Fruit fly (Drosophila melanogaster) whole organism, embryonic: ENCODE measurements around the gene Gclc.

Experiments used
- Awh ChIP-seq: fragments of 200-800 bp; sonication (Bioruptor generic); IDR thresholded peaks from 2 replicates; pipeline ENCODE4, ENCODE4 v1.3.6; 2022; ENCODE audit warnings: missing biosample characterization, missing genetic modification characterization
- CG1024 ChIP-seq: fragments of 200-800 bp; sonication (Bioruptor generic); IDR thresholded peaks from 2 replicates; pipeline ENCODE4 v1.3.6; 2022; ENCODE audit warnings: missing biosample characterization, missing genetic modification characterization
- CG10321 ChIP-seq: fragments of 200-800 bp; sonication (Bioruptor generic); IDR thresholded peaks from 2 replicates; pipeline ENCODE4 v1.3.6; 2022; ENCODE audit warnings: missing biosample characterization, missing genetic modification characterization
- CG10431 ChIP-seq: fragments of 200-800 bp; sonication (Bioruptor generic); optimal IDR thresholded peaks from 3 replicates; lab custom pipeline; 2018; ENCODE audit warnings: missing biosample characterization, mild to moderate bottlenecking, missing genetic modification characterization
- CG10654 ChIP-seq: fragments of 200-800 bp; sonication (Bioruptor generic); optimal IDR thresholded peaks from 2 replicates; lab custom pipeline; 2016; ENCODE audit warnings: missing biosample characterization, missing genetic modification characterization
- CG11723 ChIP-seq: fragments of 200-800 bp; sonication (Bioruptor generic); optimal IDR thresholded peaks from 2 replicates; lab custom pipeline; 2017; ENCODE audit warnings: missing biosample characterization, mild to moderate bottlenecking, missing genetic modification characterization
- CG12071 ChIP-seq: fragments of 200-800 bp; sonication (Bioruptor generic); optimal IDR thresholded peaks from 3 replicates; lab custom pipeline; 2018; ENCODE audit warnings: missing biosample characterization, mild to moderate bottlenecking, missing genetic modification characterization
- CG1529 ChIP-seq: fragments of 200-800 bp; sonication (Bioruptor generic); optimal IDR thresholded peaks from 3 replicates; lab custom pipeline; 2018; ENCODE audit warnings: missing biosample characterization, missing genetic modification characterization
- CG2712 ChIP-seq: fragments of 200-800 bp; optimal IDR thresholded peaks from 3 replicates; lab custom pipeline; 2019; ENCODE audit warnings: missing biosample characterization, mild to moderate bottlenecking, missing genetic modification characterization, moderate library complexity
- CG32772 ChIP-seq: fragments of 200-800 bp; sonication (Bioruptor generic); IDR thresholded peaks from 2 replicates; pipeline ENCODE4 v1.3.6; 2022; ENCODE audit warnings: missing biosample characterization, missing genetic modification characterization
- CG4360 ChIP-seq: fragments of 200-800 bp; sonication (Bioruptor generic); IDR thresholded peaks from 2 replicates; pipeline ENCODE4 v1.3.6; 2022; ENCODE audit warnings: missing biosample characterization, missing genetic modification characterization
- CG4404 ChIP-seq: fragments of 200-800 bp; sonication (Bioruptor generic); IDR thresholded peaks from 2 replicates; pipeline ENCODE4 v1.3.6; 2022; ENCODE audit warnings: missing biosample characterization, missing genetic modification characterization
- CG6854 ChIP-seq: fragments of 200-800 bp; sonication (Bioruptor generic); optimal IDR thresholded peaks from 3 replicates; lab custom pipeline; 2017; ENCODE audit warnings: missing biosample characterization, mild to moderate bottlenecking, missing genetic modification characterization
- CG7556 ChIP-seq: fragments of 200-800 bp; sonication (Bioruptor generic); optimal IDR thresholded peaks from 2 replicates; lab custom pipeline; 2017; ENCODE audit warnings: missing biosample characterization, mild to moderate bottlenecking, missing genetic modification characterization
- CG8924 ChIP-seq: fragments of 200-800 bp; optimal IDR thresholded peaks from 3 replicates; lab custom pipeline; 2019; ENCODE audit warnings: missing biosample characterization, mild to moderate bottlenecking, missing genetic modification characterization, moderate library complexity
- Dfd ChIP-seq, 2 experiments: fragments of >200 bp; optimal IDR thresholded peaks; 2 replicates each; lab custom pipeline; 2017; ENCODE audit warnings: missing biosample characterization in 2 of 2, missing genetic modification characterization in 2 of 2
- HmgD ChIP-seq: fragments of 200-800 bp; sonication (Bioruptor generic); optimal IDR thresholded peaks from 3 replicates; lab custom pipeline; 2016; ENCODE audit warnings: missing biosample characterization, missing genetic modification characterization
- Hsf ChIP-seq: fragments of 200-800 bp; sonication (Bioruptor generic); optimal IDR thresholded peaks from 3 replicates; lab custom pipeline; 2016; ENCODE audit warnings: missing biosample characterization, missing genetic modification characterization
- Max ChIP-seq: fragments of 200-800 bp; sonication (Bioruptor generic); optimal IDR thresholded peaks from 2 replicates; lab custom pipeline; 2016; ENCODE audit warnings: missing biosample characterization, mild to moderate bottlenecking, missing genetic modification characterization
- Neu2 ChIP-seq: fragments of 200-800 bp; sonication (Bioruptor generic); optimal IDR thresholded peaks from 3 replicates; lab custom pipeline; 2016; ENCODE audit warnings: missing biosample characterization, missing genetic modification characterization, borderline replicate concordance
- Rfx ChIP-seq: fragments of 200-800 bp; sonication (Bioruptor generic); IDR thresholded peaks from 2 replicates; pipeline ENCODE4 v1.3.6; 2022; ENCODE audit warnings: missing biosample characterization, missing genetic modification characterization
- Sox100B ChIP-seq: fragments of 200-800 bp; sonication (Bioruptor generic); optimal IDR thresholded peaks from 3 replicates; lab custom pipeline; 2018; ENCODE audit warnings: missing biosample characterization, mild to moderate bottlenecking, missing genetic modification characterization
- Sox102F ChIP-seq: fragments of 200-800 bp; sonication (Bioruptor generic); optimal IDR thresholded peaks from 2 replicates; lab custom pipeline; 2018; ENCODE audit warnings: missing biosample characterization, mild to moderate bottlenecking, missing genetic modification characterization, moderate library complexity
- Sry-β ChIP-seq: fragments of 200-800 bp; sonication (Bioruptor generic); optimal IDR thresholded peaks from 2 replicates; lab custom pipeline; 2018; ENCODE audit warnings: missing biosample characterization, mild to moderate bottlenecking, missing genetic modification characterization, moderate library complexity
- Stat92E ChIP-seq, 3 experiments: fragments of >200 bp in 2 of 3; fragments of 200-800 bp in 1 of 3; sonication (Bioruptor generic) in 1 of 3; optimal IDR thresholded peaks; 2 replicates each; lab custom pipeline; 2017 to 2019; ENCODE audit warnings: missing biosample characterization in 3 of 3, missing genetic modification characterization in 3 of 3, mild to moderate bottlenecking in 1 of 3, moderate library complexity in 1 of 3
- Xbp1 ChIP-seq: fragments of 200-800 bp; sonication (Bioruptor generic); optimal IDR thresholded peaks from 3 replicates; lab custom pipeline; 2016; ENCODE audit warnings: missing biosample characterization, mild to moderate bottlenecking, missing genetic modification characterization
- bcd ChIP-seq: fragments of 200-800 bp; sonication (Bioruptor generic); optimal IDR thresholded peaks from 2 replicates; lab custom pipeline; 2017; ENCODE audit warnings: missing biosample characterization, mild to moderate bottlenecking, missing genetic modification characterization
- cad ChIP-seq: fragments of >200 bp; optimal IDR thresholded peaks from 2 replicates; lab custom pipeline; 2017; ENCODE audit warnings: missing biosample characterization, missing genetic modification characterization
- ci ChIP-seq: fragments of 200-800 bp; sonication (Bioruptor generic); IDR thresholded peaks from 3 replicates; pipeline ENCODE4 v1.3.6; 2022; ENCODE audit warnings: missing biosample characterization, missing genetic modification characterization
- dmrt99B ChIP-seq: fragments of 200-800 bp; sonication (Bioruptor generic); optimal IDR thresholded peaks from 2 replicates; lab custom pipeline; 2018; ENCODE audit warnings: missing biosample characterization, mild to moderate bottlenecking, missing genetic modification characterization, moderate library complexity
- ems ChIP-seq: fragments of 200-800 bp; sonication (Bioruptor generic); optimal IDR thresholded peaks from 3 replicates; lab custom pipeline; 2016; ENCODE audit warnings: missing biosample characterization, missing genetic modification characterization
- ewg ChIP-seq: fragments of 200-800 bp; sonication (Bioruptor generic); optimal IDR thresholded peaks from 3 replicates; lab custom pipeline; 2017; ENCODE audit warnings: mild to moderate bottlenecking, missing biosample characterization, missing genetic modification reagents, missing genetic modification characterization
- eyg ChIP-seq: fragments of 200-800 bp; sonication (Bioruptor generic); optimal IDR thresholded peaks from 3 replicates; lab custom pipeline; 2016; ENCODE audit warnings: missing biosample characterization, missing genetic modification characterization
- gsb ChIP-seq: fragments of 200-800 bp; sonication (Bioruptor generic); IDR thresholded peaks from 2 replicates; pipeline ENCODE4 v1.3.6; 2022; ENCODE audit warnings: missing biosample characterization, missing genetic modification characterization
- h ChIP-seq: fragments of >200 bp; optimal IDR thresholded peaks from 2 replicates; lab custom pipeline; 2017
- her ChIP-seq: fragments of 200-800 bp; sonication (Bioruptor generic); optimal IDR thresholded peaks from 2 replicates; lab custom pipeline; 2016; ENCODE audit warnings: missing biosample characterization, missing genetic modification characterization
- lola ChIP-seq, 3 experiments: fragments of >200 bp in 2 of 3; fragments of 200-800 bp in 1 of 3; sonication (Bioruptor generic) in 1 of 3; optimal IDR thresholded peaks; 2 replicates each; lab custom pipeline; 2017 to 2019; ENCODE audit warnings: missing biosample characterization in 3 of 3, missing genetic modification characterization in 3 of 3, mild to moderate bottlenecking in 1 of 3, moderate library complexity in 1 of 3
- nerfin-2 ChIP-seq: fragments of 200-800 bp; sonication (Bioruptor generic); IDR thresholded peaks from 2 replicates; pipeline ENCODE4 v1.3.6; 2022; ENCODE audit warnings: missing biosample characterization, missing genetic modification characterization; ENCODE audit not compliant: partially characterized antibody
- nom ChIP-seq: fragments of 200-800 bp; sonication (Bioruptor generic); optimal IDR thresholded peaks from 2 replicates; lab custom pipeline; 2017; ENCODE audit warnings: missing biosample characterization, missing genetic modification characterization, mild to moderate bottlenecking, moderate library complexity, missing genetic modification reagents
- otp ChIP-seq: fragments of 200-800 bp; sonication (Bioruptor generic); IDR thresholded peaks from 3 replicates; pipeline ENCODE4, ENCODE4 v1.3.6; 2022; ENCODE audit warnings: missing biosample characterization, missing genetic modification characterization
- p53 ChIP-seq: fragments of 200-800 bp; sonication (Bioruptor generic); optimal IDR thresholded peaks from 2 replicates; lab custom pipeline; 2016; ENCODE audit warnings: missing biosample characterization, missing genetic modification characterization
- peb ChIP-seq: fragments of 200-800 bp; sonication (Bioruptor generic); IDR thresholded peaks from 2 replicates; pipeline ENCODE4 v1.3.6; 2022; ENCODE audit warnings: missing biosample characterization, missing genetic modification characterization
- row ChIP-seq: fragments of 200-800 bp; sonication (Bioruptor generic); IDR thresholded peaks from 3 replicates; pipeline ENCODE4 v1.3.6; 2022; ENCODE audit warnings: missing biosample characterization, missing genetic modification characterization
- sd ChIP-seq: fragments of 200-800 bp; sonication (Bioruptor generic); optimal IDR thresholded peaks from 3 replicates; lab custom pipeline; 2018; ENCODE audit warnings: missing biosample characterization, mild to moderate bottlenecking, missing genetic modification characterization, moderate library complexity
- ssp ChIP-seq: fragments of 200-800 bp; sonication (Bioruptor generic); IDR thresholded peaks from 2 replicates; pipeline ENCODE4 v1.3.6; 2022; ENCODE audit warnings: missing biosample characterization, missing genetic modification characterization
- tup ChIP-seq: fragments of 200-800 bp; sonication (Bioruptor generic); optimal IDR thresholded peaks from 2 replicates; lab custom pipeline; 2016; ENCODE audit warnings: missing biosample characterization, mild to moderate bottlenecking, missing genetic modification characterization, moderate library complexity
- vnd ChIP-seq: fragments of 200-800 bp; sonication (Bioruptor generic); IDR thresholded peaks from 3 replicates; pipeline ENCODE4 v1.3.6; 2022; ENCODE audit warnings: missing biosample characterization, missing genetic modification characterization; ENCODE audit not compliant: partially characterized antibody
- zen ChIP-seq: fragments of 200-800 bp; sonication (Bioruptor generic); optimal IDR thresholded peaks from 3 replicates; lab custom pipeline; 2018; ENCODE audit warnings: missing biosample characterization, mild to moderate bottlenecking, missing genetic modification characterization, moderate library complexity
- zfh2 ChIP-seq: fragments of 200-800 bp; sonication (Bioruptor generic); optimal IDR thresholded peaks from 2 replicates; lab custom pipeline; 2016; ENCODE audit warnings: missing biosample characterization, missing genetic modification characterization

Gclc gene

dm6 chrX:8075300-8075927 is 40.5 kb downstream of the Gclc start, which contains the start of the genes Upf2 and CG1571 (continued):
- TF ChIP-seq CG4404 (GFP tag; lab: Robert Waterston, UW), result no peak
- peak; percentile 63; the same call in 2 of the 3 replicates for TF ChIP-seq vnd (GFP tag; lab: Robert Waterston, UW)
- TF ChIP-seq Hsf (GFP tag; lab: Kevin White, UChicago), result peak; percentile 26
- TF ChIP-seq peb, result no peak
- peak; percentile 56 for TF ChIP-seq Max (GFP tag; lab: Kevin White, UChicago)
- TF ChIP-seq sd, result no peak
- TF ChIP-seq ems, result peak; percentile 3

- TF ChIP-seq eyg (GFP tag; lab: Kevin White, UChicago), result no peak
- TF ChIP-seq CG32772 (GFP tag; lab: Robert Waterston, UW), result no peak
- no peak for TF ChIP-seq tup (GFP tag; lab: Kevin White, UChicago)
- no peak for TF ChIP-seq Sox102F (GFP tag; lab: Kevin White, UChicago)
- no peak for TF ChIP-seq CG1529 (GFP tag; lab: Kevin White, UChicago)
- peak; percentile 93 for TF ChIP-seq nom (GFP tag; lab: Kevin White, UChicago)
- TF ChIP-seq CG4360 (GFP tag; lab: Robert Waterston, UW), result peak; percentile 90
- TF ChIP-seq her (GFP tag; lab: Kevin White, UChicago), result no peak
- no peak for TF ChIP-seq Sry-β (GFP tag; lab: Kevin White, UChicago)
- TF ChIP-seq CG2712 (tag; lab: Kevin White, UChicago), result no peak
- TF ChIP-seq Sox100B (GFP tag; lab: Kevin White, UChicago), result no peak
- no peak for TF ChIP-seq CG10431 (GFP tag; lab: Kevin White, UChicago)
- no peak for TF ChIP-seq CG6854 (GFP tag; lab: Kevin White, UChicago)
- no peak for TF ChIP-seq row (GFP tag; lab: Robert Waterston, UW)
- no peak for TF ChIP-seq bcd
- TF ChIP-seq CG12071 (GFP tag; lab: Kevin White, UChicago), result no peak
- no peak for TF ChIP-seq Xbp1 (GFP tag; lab: Kevin White, UChicago)
- TF ChIP-seq CG8924, result peak; percentile 4
- peak in 1 of 2 experiments; percentile 71 for TF ChIP-seq Dfd (GFP tag; optimal IDR thresholded peaks at IDR 0.05; lab: Kevin White, UChicago)
- peak; percentile 5 for TF ChIP-seq HmgD (GFP tag; lab: Kevin White, UChicago)
- TF ChIP-seq nerfin-2, result no peak
- no peak for TF ChIP-seq dmrt99B (tag; lab: Kevin White, UChicago)
- TF ChIP-seq CG11723 (GFP tag; lab: Kevin White, UChicago), result no peak
- no peak for TF ChIP-seq cad (GFP tag; lab: Kevin White, UChicago)
- TF ChIP-seq lola (GFP tag; optimal IDR thresholded peaks at IDR 0.05; lab: Kevin White, UChicago), result no peak
- TF ChIP-seq ssp, result no peak
- 0 out of 3 replicates have a peak, but pooled peaks have one; percentile 25 for TF ChIP-seq otp (GFP tag; lab: Robert Waterston, UW)
- no peak for TF ChIP-seq zfh2 (GFP tag; lab: Kevin White, UChicago)
- no peak for TF ChIP-seq Stat92E (GFP tag; optimal IDR thresholded peaks at IDR 0.05; lab: Kevin White, UChicago)
- TF ChIP-seq gsb (GFP tag; lab: Robert Waterston, UW), result no peak
- TF ChIP-seq CG1024 (GFP tag; lab: Robert Waterston, UW), result no peak
- TF ChIP-seq zen (tag; lab: Kevin White, UChicago), result peak; percentile 10
- no peak for TF ChIP-seq h (lab: Kevin White, UChicago)
- TF ChIP-seq p53, result no peak
- no peak for TF ChIP-seq Awh (GFP tag; lab: Robert Waterston, UW)
- TF ChIP-seq ewg (GFP tag; lab: Kevin White, UChicago), result no peak
- no peak for TF ChIP-seq CG10654 (GFP tag; lab: Kevin White, UChicago)
- TF ChIP-seq Rfx, result peak; percentile 17; the same call in 1 of the 2 replicates
- peak; percentile 51; the same call in 2 of the 3 replicates for TF ChIP-seq ci (GFP tag; lab: Robert Waterston, UW)
- TF ChIP-seq CG10321, result no peak
- TF ChIP-seq CG7556 (GFP tag; lab: Kevin White, UChicago), result no peak
- no peak for TF ChIP-seq Neu2 (GFP tag; lab: Kevin White, UChicago)
Observed at dm6 chrX:8063223-8063674, 52.7 kb downstream of the Gclc start.
